Worm (Caenorhabditis elegans) whole organism, L1 larva: ENCODE measurements around the gene M04B2.2.

Experiments
- mdl-1 ChIP-seq, 2 experiments: fragments of 150-350 bp; optimal IDR thresholded peaks; 2 replicates each; lab custom pipeline; 2014 to 2017; ENCODE audit warnings: missing biosample characterization in 2 of 2, missing genetic modification characterization in 2 of 2, inconsistent platforms in 1 of 2
- nhr-76 ChIP-seq: sonication (generic microtip); optimal IDR thresholded peaks from 2 replicates; lab custom pipeline; 2017; ENCODE audit warnings: missing biosample characterization, missing genetic modification characterization
- unc-86 ChIP-seq: sonication (generic microtip); optimal IDR thresholded peaks from 2 replicates; lab custom pipeline; 2016; ENCODE audit warnings: missing genetic modification characterization, missing compliant biosample characterization

- TF ChIP-seq mdl-1 (tag; optimal IDR thresholded peaks at IDR 0.05; lab: Kevin White, UChicago) (no peak), nhr-76 (tag; lab: Kevin White, UChicago) (no peak), unc-86 (tag; lab: Kevin White, UChicago) (no peak)
Measured at ce11 chrIV:11504416-11504815, 23.4 kb upstream of the M04B2.2 start, which contains the start of gene twk-25.
